Fruit fly (Drosophila melanogaster): ENCODE data around the gene CG16762.

CG16762 gene

dm6 chr3L:2475564-2476260 lies at the start of gene CG16762:
TSS of gene CG16762 (minus strand) at chr3L:2475614.
- TF ChIP-seq CG11247 (GFP tag; IDR thresholded peaks at IDR 0.05) (0 out of 2 replicates have a peak, but pooled peaks have one; percentile 5), tio (GFP tag; optimal IDR thresholded peaks at IDR 0.05) (peak; percentile 35), NC2β (GFP tag; optimal IDR thresholded peaks at IDR 0.05) (peak; percentile 8), da (GFP tag; optimal IDR thresholded peaks at IDR 0.05) (no peak), CG34422 (GFP tag; IDR thresholded peaks at IDR 0.05) (no peak), Hmx (GFP tag; optimal IDR thresholded peaks at IDR 0.05) (no peak), br (optimal IDR thresholded peaks at IDR 0.05) (no peak), CG10274 (GFP tag; optimal IDR thresholded peaks at IDR 0.05) (peak; percentile 44), btn (GFP tag; optimal IDR thresholded peaks at IDR 0.05) (peak; percentile 27), dpn (GFP tag; optimal IDR thresholded peaks at IDR 0.05) (no peak), CG14710 (tag; optimal IDR thresholded peaks at IDR 0.05) (peak; percentile 62), crc (GFP tag; optimal IDR thresholded peaks at IDR 0.05) (peak; percentile 5), CG6791 (GFP tag; IDR thresholded peaks at IDR 0.05; ENCODE audit: partially characterized antibody) (no peak), CG13296 (GFP tag; optimal IDR thresholded peaks at IDR 0.05) (peak; percentile 54), Fer3 (tag; optimal IDR thresholded peaks at IDR 0.05) (peak; percentile 59), CG2120 (GFP tag; optimal IDR thresholded peaks at IDR 0.05) (peak; percentile 44), bsh (GFP tag; optimal IDR thresholded peaks at IDR 0.05) (peak in 1 of 2 experiments; percentile 76), HLH3B (GFP tag; IDR thresholded peaks at IDR 0.05) (peak; percentile 47; the same call in 1 of the 2 replicates), Awh (GFP tag; IDR thresholded peaks at IDR 0.05) (peak; percentile 26; the same call in 1 of the 2 replicates), CG11093 (GFP tag; IDR thresholded peaks at IDR 0.05) (no peak), slou (GFP tag; optimal IDR thresholded peaks at IDR 0.05) (peak; percentile 3), CG18599 (GFP tag; optimal IDR thresholded peaks at IDR 0.05) (peak; percentile 81), CG11695 (GFP tag; IDR thresholded peaks at IDR 0.05) (no peak), CG8388 (GFP tag; optimal IDR thresholded peaks at IDR 0.05) (peak; percentile 30), slp2 (GFP tag; optimal IDR thresholded peaks at IDR 0.05) (peak; percentile 40), Fer1 (GFP tag; optimal IDR thresholded peaks at IDR 0.05) (peak; percentile 75), CG7963 (GFP tag; IDR thresholded peaks at IDR 0.05; ENCODE audit: partially characterized antibody) (no peak), CoRest (tag; optimal IDR thresholded peaks at IDR 0.05) (peak; percentile 46), sim (GFP tag; IDR thresholded peaks at IDR 0.05) (no peak), bbx (GFP tag; IDR thresholded peaks at IDR 0.05; ENCODE audit: partially characterized antibody) (no peak), stwl (tag; optimal IDR thresholded peaks at IDR 0.05) (no peak), mam (GFP tag; optimal IDR thresholded peaks at IDR 0.05) (no peak), TFAM (GFP tag; optimal IDR thresholded peaks at IDR 0.05) (peak; percentile 19), CG6175 (GFP tag; IDR thresholded peaks at IDR 0.05) (no peak), peb (GFP tag; IDR thresholded peaks at IDR 0.05) (no peak), tll (GFP tag; optimal IDR thresholded peaks at IDR 0.05) (no peak), Sry-δ (GFP tag; optimal IDR thresholded peaks at IDR 0.05) (peak; percentile 7), gem (tag; optimal IDR thresholded peaks at IDR 0.05) (peak; percentile 52), CG2116 (GFP tag; optimal IDR thresholded peaks at IDR 0.05) (peak; percentile 25), pnt (GFP tag; optimal IDR thresholded peaks at IDR 0.05) (no peak), ATbp (GFP tag; optimal IDR thresholded peaks at IDR 0.05) (peak; percentile 89), CG6272 (GFP tag; IDR thresholded peaks at IDR 0.05) (no peak), CG13287 (GFP tag; IDR thresholded peaks at IDR 0.05; ENCODE audit: partially characterized antibody) (no peak), ems (GFP tag; optimal IDR thresholded peaks at IDR 0.05) (peak; percentile 45), org-1 (GFP tag; optimal IDR thresholded peaks at IDR 0.05) (peak; percentile 70), Oli (tag; optimal IDR thresholded peaks at IDR 0.05) (peak; percentile 20), sna (GFP tag; IDR thresholded peaks at IDR 0.05; ENCODE audit: partially characterized antibody) (no peak), CG31388 (GFP tag; optimal IDR thresholded peaks at IDR 0.05) (no peak), bcd (GFP tag; optimal IDR thresholded peaks at IDR 0.05) (peak; percentile 61), C15 (GFP tag; IDR thresholded peaks at IDR 0.05) (no peak)
